Fruit fly (Drosophila melanogaster): ENCODE data around the gene mtgo.

The mtgo gene

dm6 chr2L:16706882-16707775, 162.3 kb downstream of the mtgo start:
- TF ChIP-seq crol (GFP tag; IDR thresholded peaks at IDR 0.05) (peak; percentile 48; the same call in 1 of the 2 replicates), Med (GFP tag) (peak; percentile 77), chn (GFP tag; optimal IDR thresholded peaks at IDR 0.05) (no peak), hth (optimal IDR thresholded peaks at IDR 0.05) (no peak), CG17328 (GFP tag; IDR thresholded peaks at IDR 0.05) (peak; percentile 51), oc (tag; optimal IDR thresholded peaks at IDR 0.05) (peak; percentile 75), dpn (GFP tag; optimal IDR thresholded peaks at IDR 0.05) (peak in 1 of 2 experiments; percentile 36), az2 (GFP tag; optimal IDR thresholded peaks at IDR 0.05) (peak; percentile 17), tio (GFP tag; optimal IDR thresholded peaks at IDR 0.05) (peak; percentile 1), grn (GFP tag; optimal IDR thresholded peaks at IDR 0.05) (peak; percentile 54), D19A (tag; optimal IDR thresholded peaks at IDR 0.05) (peak; percentile 27), CG2120 (GFP tag; optimal IDR thresholded peaks at IDR 0.05) (peak; percentile 6), sens (GFP tag) (peak; percentile 46), CG7963 (GFP tag; IDR thresholded peaks at IDR 0.05; ENCODE audit: partially characterized antibody) (no peak), Atf-2 (GFP tag; optimal IDR thresholded peaks at IDR 0.05) (peak; percentile 2), slbo (GFP tag; IDR thresholded peaks at IDR 0.05) (peak; percentile 17; the same call in 1 of the 2 replicates), hkb (optimal IDR thresholded peaks at IDR 0.05) (no peak), hkb (GFP tag; IDR thresholded peaks at IDR 0.05) (0 out of 2 replicates have a peak, but pooled peaks have one; percentile 21), sisA (GFP tag; IDR thresholded peaks at IDR 0.05) (peak; percentile 22; the same call in 1 of the 2 replicates), Fer1 (GFP tag; optimal IDR thresholded peaks at IDR 0.05) (no peak), tin (GFP tag; optimal IDR thresholded peaks at IDR 0.05) (peak; percentile 26), Rfx (GFP tag; IDR thresholded peaks at IDR 0.05) (peak; percentile 59; the same call in 1 of the 2 replicates), ci (GFP tag; IDR thresholded peaks at IDR 0.05) (peak; percentile 62; the same call in 1 of the 3 replicates), Ets97D (GFP tag; optimal IDR thresholded peaks at IDR 0.05) (no peak), CG9727 (GFP tag; optimal IDR thresholded peaks at IDR 0.05) (peak; percentile 4), Aef1 (GFP tag; IDR thresholded peaks at IDR 0.05) (peak; percentile 35; the same call in 2 of the 3 replicates), CG3847 (GFP tag; IDR thresholded peaks at IDR 0.05) (0 out of 2 replicates have a peak, but pooled peaks have one; percentile 12), ken (GFP tag; IDR thresholded peaks at IDR 0.05) (peak; percentile 49; the same call in 2 of the 3 replicates), Hmr (GFP tag; optimal IDR thresholded peaks at IDR 0.05) (peak; percentile 2), sna (GFP tag; IDR thresholded peaks at IDR 0.05; ENCODE audit: partially characterized antibody) (no peak), gt (GFP tag; IDR thresholded peaks at IDR 0.05) (no peak), CG4820 (GFP tag; optimal IDR thresholded peaks at IDR 0.05) (peak; percentile 21), her (GFP tag; optimal IDR thresholded peaks at IDR 0.05) (no peak), Xbp1 (GFP tag; optimal IDR thresholded peaks at IDR 0.05) (peak; percentile 8), CG14667 (GFP tag; IDR thresholded peaks at IDR 0.05) (no peak), CoRest (tag; optimal IDR thresholded peaks at IDR 0.05) (no peak), sr (GFP tag; IDR thresholded peaks at IDR 0.05) (peak; percentile 77), slp2 (GFP tag; optimal IDR thresholded peaks at IDR 0.05) (no peak), z (GFP tag; IDR thresholded peaks at IDR 0.05) (no peak), ranshi (GFP tag; IDR thresholded peaks at IDR 0.05) (0 out of 2 replicates have a peak, but pooled peaks have one; percentile 27), CG13624 (GFP tag; optimal IDR thresholded peaks at IDR 0.05) (peak; percentile 37), CG12659 (GFP tag; optimal IDR thresholded peaks at IDR 0.05) (peak; percentile 24), row (GFP tag; IDR thresholded peaks at IDR 0.05) (peak; percentile 45; the same call in 2 of the 3 replicates), dmrt99B (tag; optimal IDR thresholded peaks at IDR 0.05) (peak; percentile 0), PHDP (tag; optimal IDR thresholded peaks at IDR 0.05) (peak; percentile 26), HLH54F (GFP tag; optimal IDR thresholded peaks at IDR 0.05) (peak; percentile 21), zfh1 (GFP tag; IDR thresholded peaks at IDR 0.05) (0 out of 3 replicates have a peak, but pooled peaks have one; percentile 36), CG10267 (tag; optimal IDR thresholded peaks at IDR 0.05) (no peak), nmo (GFP tag; optimal IDR thresholded peaks at IDR 0.05) (peak; percentile 26), CG9437 (GFP tag; optimal IDR thresholded peaks at IDR 0.05) (peak; percentile 14)

Measured in whole organism, embryonic.